Fruit fly (Drosophila melanogaster) whole organism, embryonic: ENCODE data around the gene CG9586.

Source experiments
- Atf6 ChIP-seq: fragments of 200-800 bp; sonication (Bioruptor generic); IDR thresholded peaks from 2 replicates; pipeline ENCODE4 v1.3.6; 2022; ENCODE audit warnings: missing biosample characterization, missing genetic modification characterization
- BtbVII ChIP-seq: fragments of 200-800 bp; sonication (Bioruptor generic); optimal IDR thresholded peaks from 3 replicates; lab custom pipeline; 2017; ENCODE audit warnings: missing biosample characterization, mild to moderate bottlenecking, missing genetic modification characterization
- Bteb2 ChIP-seq: fragments of 200-800 bp; sonication (Bioruptor generic); optimal IDR thresholded peaks from 2 replicates; lab custom pipeline; 2016; ENCODE audit warnings: missing biosample characterization, missing genetic modification characterization
- C15 ChIP-seq: fragments of 200-800 bp; sonication (Bioruptor generic); IDR thresholded peaks from 3 replicates; pipeline ENCODE4 v1.3.6; 2022; ENCODE audit warnings: missing biosample characterization, missing genetic modification characterization
- CG11085 ChIP-seq: fragments of 200-800 bp; sonication (Bioruptor generic); IDR thresholded peaks from 2 replicates; pipeline ENCODE4 v1.3.6; 2022; ENCODE audit warnings: missing biosample characterization, missing genetic modification characterization
- CG12299 ChIP-seq: fragments of 200-800 bp; sonication (Bioruptor generic); optimal IDR thresholded peaks from 2 replicates; lab custom pipeline; 2018; ENCODE audit warnings: missing biosample characterization, mild to moderate bottlenecking, missing genetic modification characterization
- CG12744 ChIP-seq: fragments of 200-800 bp; sonication (Bioruptor generic); optimal IDR thresholded peaks from 2 replicates; lab custom pipeline; 2016; ENCODE audit warnings: missing biosample characterization, missing genetic modification characterization
- CG1529 ChIP-seq: fragments of 200-800 bp; sonication (Bioruptor generic); optimal IDR thresholded peaks from 3 replicates; lab custom pipeline; 2018; ENCODE audit warnings: missing biosample characterization, missing genetic modification characterization
- CG17361 ChIP-seq: fragments of 200-800 bp; sonication (Bioruptor generic); IDR thresholded peaks from 3 replicates; pipeline ENCODE4 v1.3.6; 2022; ENCODE audit warnings: missing biosample characterization, missing genetic modification characterization
- CG18011 ChIP-seq: fragments of 200-800 bp; sonication (Bioruptor generic); optimal IDR thresholded peaks from 2 replicates; lab custom pipeline; 2017; ENCODE audit warnings: missing biosample characterization, missing genetic modification characterization, mild to moderate bottlenecking, moderate library complexity, missing genotype
- CG1832 ChIP-seq: fragments of 200-800 bp; sonication (Bioruptor generic); optimal IDR thresholded peaks from 2 replicates; lab custom pipeline; 2017; ENCODE audit warnings: missing biosample characterization, mild to moderate bottlenecking, missing genetic modification characterization, inconsistent platforms
- CG18476 ChIP-seq: fragments of 200-800 bp; sonication (Bioruptor generic); optimal IDR thresholded peaks from 2 replicates; lab custom pipeline; 2016; ENCODE audit warnings: missing biosample characterization, mild to moderate bottlenecking, missing genetic modification characterization
- CG32772 ChIP-seq: fragments of 200-800 bp; sonication (Bioruptor generic); IDR thresholded peaks from 2 replicates; pipeline ENCODE4 v1.3.6; 2022; ENCODE audit warnings: missing biosample characterization, missing genetic modification characterization
- CG34224 ChIP-seq: fragments of 200-800 bp; sonication (Bioruptor generic); IDR thresholded peaks from 3 replicates; pipeline ENCODE4 v1.3.6; 2022; ENCODE audit warnings: missing biosample characterization, missing genetic modification characterization; ENCODE audit not compliant: partially characterized antibody
- CG4424 ChIP-seq: fragments of 200-800 bp; sonication (Bioruptor generic); optimal IDR thresholded peaks from 3 replicates; lab custom pipeline; 2016; ENCODE audit warnings: missing biosample characterization, missing genetic modification characterization
- CG4854 ChIP-seq: fragments of 200-800 bp; sonication (Bioruptor generic); optimal IDR thresholded peaks from 2 replicates; lab custom pipeline; 2016; ENCODE audit warnings: missing biosample characterization, missing genetic modification characterization, inconsistent platforms
- CG5245 ChIP-seq: fragments of 200-800 bp; sonication (Bioruptor generic); optimal IDR thresholded peaks from 3 replicates; lab custom pipeline; 2016; ENCODE audit warnings: missing biosample characterization, missing genetic modification characterization
- CG7271 ChIP-seq: fragments of 200-800 bp; sonication (Bioruptor generic); optimal IDR thresholded peaks from 2 replicates; lab custom pipeline; 2018; ENCODE audit warnings: missing biosample characterization, mild to moderate bottlenecking, missing genetic modification characterization, moderate library complexity
- Dfd ChIP-seq, 2 experiments: fragments of >200 bp; optimal IDR thresholded peaks; 2 replicates each; lab custom pipeline; 2017; ENCODE audit warnings: missing biosample characterization in 2 of 2, missing genetic modification characterization in 2 of 2
- Dp ChIP-seq: fragments of 200-800 bp; sonication (Bioruptor generic); optimal IDR thresholded peaks from 2 replicates; lab custom pipeline; 2018; ENCODE audit warnings: missing biosample characterization, mild to moderate bottlenecking, missing genetic modification characterization, moderate library complexity
- Drgx ChIP-seq: fragments of 200-800 bp; sonication (Bioruptor generic); IDR thresholded peaks from 2 replicates; pipeline ENCODE4 v1.3.6; 2022; ENCODE audit warnings: missing biosample characterization, missing genetic modification characterization
- H15 ChIP-seq: fragments of 200-800 bp; sonication (Bioruptor generic); IDR thresholded peaks from 3 replicates; pipeline ENCODE4 v1.3.6; 2022; ENCODE audit warnings: missing biosample characterization, missing genetic modification characterization
- Hmr ChIP-seq: fragments of 200-800 bp; sonication (Bioruptor generic); optimal IDR thresholded peaks from 3 replicates; lab custom pipeline; 2017; ENCODE audit warnings: mild to moderate bottlenecking, missing biosample characterization, missing genetic modification reagents, missing genetic modification characterization
- Mes4 ChIP-seq: fragments of 200-800 bp; sonication (Bioruptor generic); optimal IDR thresholded peaks from 2 replicates; lab custom pipeline; 2016; ENCODE audit warnings: missing biosample characterization, missing genetic modification characterization
- Mrtf ChIP-seq: fragments of 200-800 bp; sonication (Bioruptor generic); IDR thresholded peaks from 3 replicates; pipeline ENCODE4 v1.3.6; 2022; ENCODE audit warnings: missing biosample characterization, missing genetic modification characterization
- Nf-YC ChIP-seq: fragments of 200-800 bp; optimal IDR thresholded peaks from 3 replicates; lab custom pipeline; 2019; ENCODE audit warnings: missing biosample characterization, mild to moderate bottlenecking, missing genetic modification characterization, moderate library complexity
- Opbp ChIP-seq: fragments of 200-800 bp; sonication (Bioruptor generic); IDR thresholded peaks from 3 replicates; pipeline ENCODE4 v1.3.6; 2022; ENCODE audit warnings: missing biosample characterization, missing genetic modification characterization; ENCODE audit not compliant: partially characterized antibody
- Optix ChIP-seq: fragments of 200-800 bp; sonication (Bioruptor generic); IDR thresholded peaks from 3 replicates; pipeline ENCODE4 v1.3.6; 2022; ENCODE audit warnings: missing biosample characterization, missing genetic modification characterization
- ab ChIP-seq: fragments of 200-800 bp; sonication (Bioruptor generic); optimal IDR thresholded peaks from 2 replicates; lab custom pipeline; 2016; ENCODE audit warnings: missing biosample characterization, missing genetic modification characterization
- bowl ChIP-seq: fragments of 200-800 bp; sonication (Bioruptor generic); IDR thresholded peaks from 2 replicates; pipeline ENCODE4 v1.3.6; 2022; ENCODE audit warnings: missing biosample characterization, missing genetic modification characterization
- bsh ChIP-seq, 2 experiments: fragments of 200-800 bp; sonication (Bioruptor generic); optimal IDR thresholded peaks; 2 replicates each; lab custom pipeline; 2017 to 2018; ENCODE audit warnings: mild to moderate bottlenecking in 2 of 2, missing biosample characterization in 2 of 2, missing genetic modification characterization in 2 of 2, moderate library complexity in 1 of 2
- cg ChIP-seq: fragments of 200-800 bp; sonication (Bioruptor generic); optimal IDR thresholded peaks from 3 replicates; lab custom pipeline; 2019; ENCODE audit warnings: missing biosample characterization, mild to moderate bottlenecking, missing genetic modification characterization, moderate library complexity
- corto ChIP-seq: fragments of 200-800 bp; sonication (Bioruptor generic); optimal IDR thresholded peaks from 2 replicates; lab custom pipeline; 2016; ENCODE audit warnings: missing biosample characterization, mild to moderate bottlenecking, missing genetic modification characterization, moderate library complexity
- danr ChIP-seq: fragments of 200-800 bp; sonication (Bioruptor generic); IDR thresholded peaks from 2 replicates; pipeline ENCODE4 v1.3.6; 2022; ENCODE audit warnings: missing biosample characterization, missing genetic modification characterization
- disco-r ChIP-seq: fragments of 200-800 bp; sonication (Bioruptor generic); optimal IDR thresholded peaks from 2 replicates; lab custom pipeline; 2016; ENCODE audit warnings: missing biosample characterization, missing genetic modification characterization
- esg ChIP-seq: fragments of 200-800 bp; sonication (Bioruptor generic); conservative IDR thresholded peaks from 2 replicates; pipeline ENCODE4 v1.3.6; 2022; ENCODE audit warnings: missing biosample characterization, missing genetic modification characterization
- eve ChIP-seq, 2 experiments: fragments of >200 bp; optimal IDR thresholded peaks; 2 replicates each; lab custom pipeline; 2017; ENCODE audit warnings: missing biosample characterization in 2 of 2, missing genetic modification characterization in 2 of 2
- grau ChIP-seq: fragments of 200-800 bp; optimal IDR thresholded peaks from 3 replicates; lab custom pipeline; 2019; ENCODE audit warnings: missing biosample characterization, mild to moderate bottlenecking, missing genetic modification characterization, moderate library complexity
- jigr1 ChIP-seq: fragments of 200-800 bp; sonication (Bioruptor generic); IDR thresholded peaks from 3 replicates; pipeline ENCODE4 v1.3.6; 2022; ENCODE audit warnings: missing biosample characterization, missing genetic modification characterization
- jing ChIP-seq: fragments of 200-800 bp; sonication (Bioruptor generic); optimal IDR thresholded peaks from 2 replicates; lab custom pipeline; 2018; ENCODE audit warnings: missing biosample characterization, mild to moderate bottlenecking, missing genetic modification characterization
- maf-S ChIP-seq: fragments of 200-800 bp; sonication (Bioruptor generic); optimal IDR thresholded peaks from 2 replicates; lab custom pipeline; 2016; ENCODE audit warnings: missing biosample characterization, missing genetic modification characterization
- run ChIP-seq: fragments of 200-800 bp; sonication (Bioruptor generic); optimal IDR thresholded peaks from 3 replicates; lab custom pipeline; 2018; ENCODE audit warnings: missing biosample characterization, mild to moderate bottlenecking, missing genetic modification characterization
- sima ChIP-seq: fragments of 200-800 bp; sonication (Bioruptor generic); optimal IDR thresholded peaks from 2 replicates; lab custom pipeline; 2016; ENCODE audit warnings: missing biosample characterization, missing genetic modification characterization
- slbo ChIP-seq: fragments of 200-800 bp; sonication (Bioruptor generic); IDR thresholded peaks from 2 replicates; pipeline ENCODE4 v1.3.6; 2022; ENCODE audit warnings: missing biosample characterization, missing genetic modification characterization
- sob ChIP-seq: fragments of 200-800 bp; sonication (Bioruptor generic); IDR thresholded peaks from 2 replicates; pipeline ENCODE4 v1.3.6; 2022; ENCODE audit warnings: missing biosample characterization, missing genetic modification characterization
- unc-4 ChIP-seq: fragments of 200-800 bp; sonication (Bioruptor generic); IDR thresholded peaks from 2 replicates; pipeline ENCODE4 v1.3.6; 2022; ENCODE audit warnings: missing biosample characterization, missing genetic modification characterization; ENCODE audit not compliant: partially characterized antibody
- vfl ChIP-seq: fragments of 200-800 bp; sonication (Bioruptor generic); optimal IDR thresholded peaks from 2 replicates; lab custom pipeline; 2016; ENCODE audit warnings: missing biosample characterization, missing genetic modification characterization
- zf30C ChIP-seq: fragments of 200-800 bp; sonication (Bioruptor generic); optimal IDR thresholded peaks from 3 replicates; lab custom pipeline; 2018; ENCODE audit warnings: missing biosample characterization, mild to moderate bottlenecking, missing genetic modification characterization
- zfh1 ChIP-seq: fragments of 200-800 bp; sonication (Bioruptor generic); IDR thresholded peaks from 3 replicates; pipeline ENCODE4 v1.3.6; 2022; ENCODE audit warnings: missing biosample characterization, missing genetic modification characterization

Gene CG9586

DNA sequence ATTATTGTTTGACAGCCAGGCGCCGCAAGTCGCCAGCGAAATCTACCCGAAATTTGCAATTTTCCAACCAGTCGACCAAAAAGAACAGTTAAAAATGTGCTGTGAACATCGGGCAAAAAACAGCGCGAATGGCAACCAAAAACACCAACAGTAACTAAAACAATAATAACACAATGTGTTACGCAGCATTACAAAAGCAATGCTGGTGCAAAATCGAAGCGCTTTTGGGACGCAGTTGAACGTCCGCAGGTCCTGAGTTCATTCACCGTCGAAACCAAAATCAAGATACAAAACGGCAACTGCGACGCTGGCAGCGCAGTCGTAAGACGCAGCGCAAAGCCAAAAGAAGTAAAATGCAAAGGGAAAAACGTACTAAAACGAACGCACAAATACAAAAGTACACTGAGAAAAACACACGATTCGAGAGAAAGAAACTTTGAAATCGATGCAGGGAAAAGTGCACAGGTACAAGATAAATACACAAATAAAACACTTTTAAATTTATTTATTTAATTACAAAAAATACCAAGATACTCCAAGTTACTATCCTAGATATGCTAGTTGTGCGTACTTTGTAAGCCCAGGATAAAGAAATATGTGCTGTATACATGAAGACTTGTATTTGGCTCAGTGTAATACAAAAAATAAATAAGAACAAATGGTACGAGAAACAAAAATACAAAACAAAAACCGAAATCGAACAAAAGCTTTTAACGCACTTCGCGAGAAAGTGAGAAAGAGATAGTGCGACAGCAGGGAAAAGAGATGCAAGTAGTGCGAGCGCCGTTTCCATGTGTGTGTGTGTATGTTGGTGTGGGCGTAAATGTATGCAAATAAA, 44.8 kb upstream of the CG9586 start (continued):
- no peak for TF ChIP-seq C15
- peak; percentile 77 for TF ChIP-seq Hmr (GFP tag; lab: Kevin White, UChicago)
- peak; percentile 31 for TF ChIP-seq CG12299 (tag; lab: Kevin White, UChicago)
- TF ChIP-seq Nf-YC (tag; lab: Kevin White, UChicago) = peak; percentile 37
- TF ChIP-seq CG4424 (GFP tag; lab: Kevin White, UChicago) = peak; percentile 55
- peak; percentile 50 for TF ChIP-seq cg (GFP tag; lab: Kevin White, UChicago)
- peak; percentile 8 for TF ChIP-seq CG5245 (GFP tag; lab: Kevin White, UChicago)
- TF ChIP-seq Dp (GFP tag; lab: Kevin White, UChicago) = no peak
- no peak for TF ChIP-seq ab (GFP tag; lab: Kevin White, UChicago)
- TF ChIP-seq CG18476 = peak; percentile 50
- no peak for TF ChIP-seq CG1832 (GFP tag; lab: Kevin White, UChicago)
- no peak for TF ChIP-seq CG7271 (tag; lab: Kevin White, UChicago)
- TF ChIP-seq run (tag; lab: Kevin White, UChicago) = no peak
- TF ChIP-seq CG4854 (GFP tag; lab: Kevin White, UChicago) = peak; percentile 28
- TF ChIP-seq Mrtf = no peak; the same call in 2 of the 3 replicates
- no peak for TF ChIP-seq Dfd (GFP tag; optimal IDR thresholded peaks at IDR 0.05; lab: Kevin White, UChicago)
- peak; percentile 35 for TF ChIP-seq zf30C (GFP tag; lab: Kevin White, UChicago)
- no peak for TF ChIP-seq CG11085 (GFP tag; lab: Robert Waterston, UW)
- TF ChIP-seq bsh (GFP tag; optimal IDR thresholded peaks at IDR 0.05; lab: Kevin White, UChicago) = peak; percentile 60 to 75
- peak; percentile 19; the same call in 1 of the 2 replicates for TF ChIP-seq esg
- no peak for TF ChIP-seq Optix
- peak; percentile 50; the same call in 1 of the 3 replicates for TF ChIP-seq zfh1 (GFP tag; lab: Robert Waterston, UW)
- peak; percentile 16; the same call in 1 of the 2 replicates for TF ChIP-seq bowl (GFP tag; lab: Robert Waterston, UW)
- peak; percentile 72; the same call in 1 of the 2 replicates for TF ChIP-seq Atf6
- peak; percentile 88 for TF ChIP-seq corto (GFP tag; lab: Kevin White, UChicago)
- TF ChIP-seq danr (GFP tag; lab: Robert Waterston, UW) = no peak
- TF ChIP-seq H15 (GFP tag; lab: Robert Waterston, UW) = peak; percentile 28; the same call in 1 of the 3 replicates
- TF ChIP-seq vfl (GFP tag; lab: Kevin White, UChicago) = peak; percentile 42
- TF ChIP-seq jigr1 = no peak
- TF ChIP-seq CG18011 (GFP tag; lab: Kevin White, UChicago) = peak; percentile 31
- TF ChIP-seq maf-S (GFP tag; lab: Kevin White, UChicago) = no peak
- no peak for TF ChIP-seq CG12744 (GFP tag; lab: Kevin White, UChicago)
- TF ChIP-seq sima (GFP tag; lab: Kevin White, UChicago) = no peak
- peak in 1 of 2 experiments; percentile 84 for TF ChIP-seq eve (GFP tag; optimal IDR thresholded peaks at IDR 0.05; lab: Kevin White, UChicago)
- TF ChIP-seq CG1529 (GFP tag; lab: Kevin White, UChicago) = peak; percentile 40
- TF ChIP-seq Mes4 (GFP tag; lab: Kevin White, UChicago) = no peak
- no peak for TF ChIP-seq disco-r (GFP tag; lab: Kevin White, UChicago)
- no peak for TF ChIP-seq jing (GFP tag; lab: Kevin White, UChicago)
- no peak for TF ChIP-seq CG34224 (GFP tag; lab: Robert Waterston, UW)
- TF ChIP-seq sob (GFP tag; lab: Robert Waterston, UW) = peak; percentile 56
- no peak for TF ChIP-seq Opbp (GFP tag; lab: Robert Waterston, UW)
- peak; percentile 72 for TF ChIP-seq grau (tag; lab: Kevin White, UChicago)
- TF ChIP-seq unc-4 = no peak
- TF ChIP-seq Drgx (GFP tag; lab: Robert Waterston, UW) = peak; percentile 81
- peak; percentile 42 for TF ChIP-seq Bteb2
- TF ChIP-seq CG17361 (GFP tag; lab: Robert Waterston, UW) = peak; percentile 74
- no peak for TF ChIP-seq slbo (GFP tag; lab: Robert Waterston, UW)
- TF ChIP-seq BtbVII (GFP tag; lab: Kevin White, UChicago) = peak; percentile 59
- peak; percentile 34; the same call in 1 of the 2 replicates for TF ChIP-seq CG32772 (GFP tag; lab: Robert Waterston, UW)
